Fruit fly (Drosophila melanogaster): ENCODE results near the gene Npc2d.

- TF ChIP-seq CG3847 (GFP tag; IDR thresholded peaks at IDR 0.05): no peak; the same call in 1 of the 2 replicates
- no peak for TF ChIP-seq sc (optimal IDR thresholded peaks at IDR 0.05)
- no peak for TF ChIP-seq sc (GFP tag; optimal IDR thresholded peaks at IDR 0.05)
- no peak for TF ChIP-seq Ptx1 (GFP tag; IDR thresholded peaks at IDR 0.05)
- peak; percentile 22 for TF ChIP-seq kni (GFP tag; optimal IDR thresholded peaks at IDR 0.05)
- TF ChIP-seq caup (GFP tag; optimal IDR thresholded peaks at IDR 0.05; ENCODE audit: severe bottlenecking): no peak
- no peak for TF ChIP-seq E2f2 (GFP tag; IDR thresholded peaks at IDR 0.05)
- TF ChIP-seq CG8478 (optimal IDR thresholded peaks at IDR 0.05): no peak
- no peak for TF ChIP-seq CTCF (GFP tag; optimal IDR thresholded peaks at IDR 0.05)
- TF ChIP-seq CG8089 (GFP tag; optimal IDR thresholded peaks at IDR 0.05): no peak
- TF ChIP-seq CHES-1-like (GFP tag; optimal IDR thresholded peaks at IDR 0.05): no peak
- TF ChIP-seq CG43689 (GFP tag; IDR thresholded peaks at IDR 0.05): no peak
These were observed 42.4 kb upstream of the Npc2d start for dm6 chr3R:10098296-10098675.
